Fruit fly (Drosophila melanogaster): ENCODE results near the gene CG3528.

CG3528 gene

DNA sequence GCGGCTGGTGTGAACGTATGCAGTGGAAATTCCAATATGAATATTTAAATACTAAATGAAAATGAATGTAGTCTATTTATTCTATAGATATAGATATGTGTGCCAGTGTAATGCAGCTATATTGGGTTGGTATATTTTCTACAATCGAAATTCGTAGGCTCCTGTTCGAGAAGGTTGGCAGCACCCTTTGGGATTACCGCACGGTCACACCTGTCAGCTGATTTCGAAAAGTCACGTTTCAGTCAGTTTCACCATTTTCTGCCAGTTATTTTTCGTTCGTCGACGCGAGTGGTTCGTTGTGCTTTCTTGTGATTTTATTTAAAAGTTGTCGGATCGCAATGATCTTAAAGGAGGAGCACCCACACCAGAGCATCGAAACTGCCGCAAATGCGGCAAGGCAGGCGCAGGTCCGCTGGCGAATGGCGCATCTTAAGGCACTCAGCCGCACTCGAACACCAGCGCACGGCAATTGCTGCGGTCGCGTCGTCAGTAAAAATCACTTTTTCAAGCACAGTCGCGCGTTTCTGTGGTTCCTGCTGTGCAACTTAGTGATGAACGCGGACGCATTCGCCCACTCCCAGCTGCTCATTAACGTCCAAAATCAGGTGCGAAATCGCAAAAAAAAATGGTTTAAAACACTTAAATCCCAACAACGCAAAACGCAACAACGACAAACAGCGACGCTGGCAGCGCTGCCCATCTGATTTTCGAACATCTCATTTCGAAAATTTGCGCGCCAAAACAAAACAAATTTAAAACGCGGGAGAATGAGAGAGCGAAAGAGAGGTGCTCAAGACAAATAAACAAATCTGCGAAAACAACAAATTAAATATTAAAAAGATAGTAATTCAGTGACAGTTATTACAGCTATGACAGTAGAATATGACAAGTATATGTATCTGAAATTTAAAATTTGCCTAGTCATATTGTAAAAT, 24.9 kb downstream of the CG3528 start, which contains the start of gene oaf (continued):
- TF ChIP-seq HLH4C (GFP tag; IDR thresholded peaks at IDR 0.05; ENCODE audit: partially characterized antibody) (0 out of 3 replicates have a peak, but pooled peaks have one; percentile 34), CG16813 (GFP tag; IDR thresholded peaks at IDR 0.05; ENCODE audit: partially characterized antibody) (peak; percentile 51; the same call in 2 of the 3 replicates), Nf-YB (GFP tag; optimal IDR thresholded peaks at IDR 0.05) (peak; percentile 27), CG6854 (GFP tag; optimal IDR thresholded peaks at IDR 0.05) (no peak), prd (optimal IDR thresholded peaks at IDR 0.05) (no peak), prd (GFP tag; IDR thresholded peaks at IDR 0.05) (peak; percentile 63; the same call in 2 of the 3 replicates), cato (GFP tag; optimal IDR thresholded peaks at IDR 0.05; ENCODE audit: borderline replicate concordance) (no peak), sug (tag; optimal IDR thresholded peaks at IDR 0.05) (peak; percentile 33), Gug (GFP tag; IDR thresholded peaks at IDR 0.05) (peak; percentile 44; the same call in 2 of the 4 replicates), repo (GFP tag; optimal IDR thresholded peaks at IDR 0.05) (no peak), CG3995 (GFP tag; optimal IDR thresholded peaks at IDR 0.05) (peak; percentile 95), fu2 (GFP tag; optimal IDR thresholded peaks at IDR 0.05) (no peak), CG16815 (GFP tag; optimal IDR thresholded peaks at IDR 0.05) (peak; percentile 4), bbx (GFP tag; IDR thresholded peaks at IDR 0.05; ENCODE audit: partially characterized antibody) (peak; percentile 55), ap (GFP tag; IDR thresholded peaks at IDR 0.05) (no peak), CG30431 (GFP tag; optimal IDR thresholded peaks at IDR 0.05) (no peak), CG9437 (GFP tag; optimal IDR thresholded peaks at IDR 0.05) (peak; percentile 9), h (optimal IDR thresholded peaks at IDR 0.05) (no peak), YL-1 (GFP tag; optimal IDR thresholded peaks at IDR 0.05) (peak; percentile 78), Deaf1 (tag; optimal IDR thresholded peaks at IDR 0.05) (peak; percentile 25), bowl (GFP tag; IDR thresholded peaks at IDR 0.05) (no peak), CG10462 (GFP tag; optimal IDR thresholded peaks at IDR 0.05) (no peak), CG32772 (GFP tag; IDR thresholded peaks at IDR 0.05) (0 out of 2 replicates have a peak, but pooled peaks have one; percentile 18), nom (GFP tag; optimal IDR thresholded peaks at IDR 0.05) (peak; percentile 3), C15 (GFP tag; IDR thresholded peaks at IDR 0.05) (no peak), al (GFP tag; IDR thresholded peaks at IDR 0.05) (no peak), ind (GFP tag; optimal IDR thresholded peaks at IDR 0.05) (peak; percentile 28), CG13296 (GFP tag; optimal IDR thresholded peaks at IDR 0.05) (no peak), Dbx (GFP tag; IDR thresholded peaks at IDR 0.05) (no peak; the same call in 1 of the 3 replicates), cg (GFP tag; optimal IDR thresholded peaks at IDR 0.05) (no peak), CG6791 (GFP tag; IDR thresholded peaks at IDR 0.05; ENCODE audit: partially characterized antibody) (peak; percentile 65; the same call in 2 of the 3 replicates), gsb (GFP tag; IDR thresholded peaks at IDR 0.05) (no peak), Sry-β (GFP tag; optimal IDR thresholded peaks at IDR 0.05) (no peak), stc (GFP tag; IDR thresholded peaks at IDR 0.05) (no peak), CG11723 (GFP tag; optimal IDR thresholded peaks at IDR 0.05) (no peak), Hr78 (GFP tag; optimal IDR thresholded peaks at IDR 0.05) (no peak), Spps (tag; optimal IDR thresholded peaks at IDR 0.05) (no peak), hb (GFP tag; IDR thresholded peaks at IDR 0.05; ENCODE audit: partially characterized antibody) (no peak), pho (GFP tag; optimal IDR thresholded peaks at IDR 0.05) (peak; percentile 73), ham (GFP tag; IDR thresholded peaks at IDR 0.05) (peak; percentile 54; the same call in 1 of the 2 replicates), Ada2b (GFP tag; IDR thresholded peaks at IDR 0.05) (peak; percentile 44; the same call in 1 of the 2 replicates), gcm (GFP tag; optimal IDR thresholded peaks at IDR 0.05) (no peak), Fer2 (tag; optimal IDR thresholded peaks at IDR 0.05) (peak; percentile 0), CG11695 (GFP tag; IDR thresholded peaks at IDR 0.05) (0 out of 3 replicates have a peak, but pooled peaks have one; percentile 40), sens-2 (GFP tag; IDR thresholded peaks at IDR 0.05) (no peak), lola (GFP tag; optimal IDR thresholded peaks at IDR 0.05) (peak in 2 of 3 experiments; percentile 39 to 55), CG3726 (GFP tag; IDR thresholded peaks at IDR 0.05) (0 out of 3 replicates have a peak, but pooled peaks have one; percentile 28), btn (GFP tag; optimal IDR thresholded peaks at IDR 0.05) (no peak)

Data from whole organism, embryonic.